Fruit fly (Drosophila melanogaster) whole organism, embryonic: Measurements from ENCODE around the gene Frmd5.

ENCODE experiments used
- Ada2b ChIP-seq: fragments of 200-800 bp; sonication (Bioruptor generic); IDR thresholded peaks from 2 replicates; pipeline ENCODE4 v1.3.6; 2022; ENCODE audit warnings: missing biosample characterization, missing genetic modification characterization
- BtbVII ChIP-seq: fragments of 200-800 bp; sonication (Bioruptor generic); optimal IDR thresholded peaks from 3 replicates; lab custom pipeline; 2017; ENCODE audit warnings: missing biosample characterization, mild to moderate bottlenecking, missing genetic modification characterization
- CG10274 ChIP-seq: fragments of 200-800 bp; sonication (Bioruptor generic); optimal IDR thresholded peaks from 3 replicates; lab custom pipeline; 2017; ENCODE audit warnings: missing biosample characterization, mild to moderate bottlenecking, missing genetic modification characterization
- CG10543 ChIP-seq: fragments of 200-800 bp; sonication (Bioruptor generic); optimal IDR thresholded peaks from 3 replicates; lab custom pipeline; 2017; ENCODE audit warnings: missing biosample characterization, mild to moderate bottlenecking, missing genetic modification characterization, moderate library complexity
- CG12236 ChIP-seq: fragments of 200-800 bp; sonication (Bioruptor generic); optimal IDR thresholded peaks from 2 replicates; lab custom pipeline; 2016; ENCODE audit warnings: missing biosample characterization, missing genetic modification characterization
- CG13123 ChIP-seq: fragments of 200-800 bp; sonication (Bioruptor generic); optimal IDR thresholded peaks from 2 replicates; lab custom pipeline; 2016; ENCODE audit warnings: missing biosample characterization, missing genetic modification characterization
- CG13296 ChIP-seq: fragments of 200-800 bp; sonication (Bioruptor generic); optimal IDR thresholded peaks from 3 replicates; lab custom pipeline; 2018; ENCODE audit warnings: missing biosample characterization, mild to moderate bottlenecking, missing genetic modification characterization
- CG13894 ChIP-seq: fragments of 200-800 bp; sonication (Bioruptor generic); optimal IDR thresholded peaks from 3 replicates; lab custom pipeline; 2018; ENCODE audit warnings: missing biosample characterization, mild to moderate bottlenecking, missing genetic modification characterization, moderate library complexity
- CG1529 ChIP-seq: fragments of 200-800 bp; sonication (Bioruptor generic); optimal IDR thresholded peaks from 3 replicates; lab custom pipeline; 2018; ENCODE audit warnings: missing biosample characterization, missing genetic modification characterization
- CG15601 ChIP-seq: fragments of 200-800 bp; sonication (Bioruptor generic); optimal IDR thresholded peaks from 3 replicates; lab custom pipeline; 2019; ENCODE audit warnings: missing biosample characterization, mild to moderate bottlenecking, missing genetic modification characterization, moderate library complexity
- CG17328 ChIP-seq: fragments of 200-800 bp; sonication (Bioruptor generic); IDR thresholded peaks from 2 replicates; pipeline ENCODE4 v1.3.6; 2022; ENCODE audit warnings: missing biosample characterization, missing genetic modification characterization
- CG17361 ChIP-seq: fragments of 200-800 bp; sonication (Bioruptor generic); IDR thresholded peaks from 3 replicates; pipeline ENCODE4 v1.3.6; 2022; ENCODE audit warnings: missing biosample characterization, missing genetic modification characterization
- CG18262 ChIP-seq: fragments of 200-800 bp; optimal IDR thresholded peaks from 3 replicates; lab custom pipeline; 2019; ENCODE audit warnings: missing biosample characterization, mild to moderate bottlenecking, missing genetic modification characterization, moderate library complexity
- CG2120 ChIP-seq: fragments of 200-800 bp; sonication (Bioruptor generic); optimal IDR thresholded peaks from 3 replicates; lab custom pipeline; 2016; ENCODE audit warnings: missing biosample characterization, missing genetic modification characterization
- CG31365 ChIP-seq: fragments of 200-800 bp; sonication (Bioruptor generic); optimal IDR thresholded peaks from 2 replicates; lab custom pipeline; 2018; ENCODE audit warnings: missing biosample characterization, mild to moderate bottlenecking, missing genetic modification characterization
- CG3163 ChIP-seq: fragments of 200-800 bp; sonication (Bioruptor generic); optimal IDR thresholded peaks from 3 replicates; lab custom pipeline; 2016; ENCODE audit warnings: missing biosample characterization, missing genetic modification characterization
- CG3995 ChIP-seq: fragments of 200-800 bp; sonication (Bioruptor generic); optimal IDR thresholded peaks from 3 replicates; lab custom pipeline; 2016; ENCODE audit warnings: missing biosample characterization, missing genetic modification characterization
- CG4360 ChIP-seq: fragments of 200-800 bp; sonication (Bioruptor generic); IDR thresholded peaks from 2 replicates; pipeline ENCODE4 v1.3.6; 2022; ENCODE audit warnings: missing biosample characterization, missing genetic modification characterization
- CG7987 ChIP-seq: fragments of 200-800 bp; sonication (Bioruptor generic); optimal IDR thresholded peaks from 2 replicates; lab custom pipeline; 2018; ENCODE audit warnings: missing biosample characterization, mild to moderate bottlenecking, missing genetic modification characterization, moderate library complexity
- CTCF ChIP-seq: fragments of 200-800 bp; sonication (Bioruptor generic); optimal IDR thresholded peaks from 2 replicates; lab custom pipeline; 2017; ENCODE audit warnings: missing biosample characterization, mild to moderate bottlenecking, missing genetic modification characterization, moderate library complexity
- CkIIα-i1 ChIP-seq: fragments of 200-800 bp; sonication (Bioruptor generic); IDR thresholded peaks from 2 replicates; pipeline ENCODE4 v1.3.6; 2022; ENCODE audit warnings: missing biosample characterization, missing genetic modification characterization
- CoRest ChIP-seq: fragments of 200-800 bp; sonication (Bioruptor generic); optimal IDR thresholded peaks from 3 replicates; lab custom pipeline; 2018; ENCODE audit warnings: missing biosample characterization, mild to moderate bottlenecking, missing genetic modification characterization, moderate library complexity
- Dbx ChIP-seq: fragments of 200-800 bp; sonication (Bioruptor generic); IDR thresholded peaks from 3 replicates; pipeline ENCODE4 v1.3.6; 2022; ENCODE audit warnings: missing biosample characterization, missing genetic modification characterization
- E2f1 ChIP-seq: fragments of 200-800 bp; sonication (Bioruptor generic); IDR thresholded peaks from 2 replicates; pipeline ENCODE4 v1.3.6; 2022; ENCODE audit warnings: missing biosample characterization, missing genetic modification characterization
- H15 ChIP-seq: fragments of 200-800 bp; sonication (Bioruptor generic); IDR thresholded peaks from 3 replicates; pipeline ENCODE4 v1.3.6; 2022; ENCODE audit warnings: missing biosample characterization, missing genetic modification characterization
- Hmr ChIP-seq: fragments of 200-800 bp; sonication (Bioruptor generic); optimal IDR thresholded peaks from 3 replicates; lab custom pipeline; 2017; ENCODE audit warnings: mild to moderate bottlenecking, missing biosample characterization, missing genetic modification reagents, missing genetic modification characterization
- Kr ChIP-seq: fragments of 200-800 bp; sonication (Bioruptor generic); optimal IDR thresholded peaks from 2 replicates; lab custom pipeline; 2017; ENCODE audit warnings: missing biosample characterization, mild to moderate bottlenecking, missing genetic modification characterization
- Med ChIP-seq: fragments of 200-800 bp; sonication (Bioruptor generic); peaks from one replicate; lab custom pipeline; 2016; ENCODE audit warnings: missing biosample characterization, missing genetic modification characterization, mild to moderate bottlenecking, inconsistent platforms, moderate library complexity
- Meics ChIP-seq: fragments of 200-800 bp; sonication (Bioruptor generic); optimal IDR thresholded peaks from 2 replicates; lab custom pipeline; 2017; ENCODE audit warnings: missing biosample characterization, mild to moderate bottlenecking, missing genetic modification characterization
- Nf-YC ChIP-seq: fragments of 200-800 bp; optimal IDR thresholded peaks from 3 replicates; lab custom pipeline; 2019; ENCODE audit warnings: missing biosample characterization, mild to moderate bottlenecking, missing genetic modification characterization, moderate library complexity
- Sry-δ ChIP-seq: fragments of 200-800 bp; sonication (Bioruptor generic); optimal IDR thresholded peaks from 2 replicates; lab custom pipeline; 2016; ENCODE audit warnings: missing biosample characterization, missing genetic modification characterization
- Taf1 ChIP-seq: fragments of 200-800 bp; sonication (Bioruptor generic); IDR thresholded peaks from 2 replicates; pipeline ENCODE4 v1.3.6; 2022; ENCODE audit warnings: missing biosample characterization, missing genetic modification characterization
- Xbp1 ChIP-seq: fragments of 200-800 bp; sonication (Bioruptor generic); optimal IDR thresholded peaks from 3 replicates; lab custom pipeline; 2016; ENCODE audit warnings: missing biosample characterization, mild to moderate bottlenecking, missing genetic modification characterization
- ab ChIP-seq: fragments of 200-800 bp; sonication (Bioruptor generic); optimal IDR thresholded peaks from 2 replicates; lab custom pipeline; 2016; ENCODE audit warnings: missing biosample characterization, missing genetic modification characterization
- bigmax ChIP-seq: fragments of 200-800 bp; sonication (Bioruptor generic); optimal IDR thresholded peaks from 2 replicates; lab custom pipeline; 2018; ENCODE audit warnings: missing biosample characterization, mild to moderate bottlenecking, missing genetic modification characterization
- cg ChIP-seq: fragments of 200-800 bp; sonication (Bioruptor generic); optimal IDR thresholded peaks from 3 replicates; lab custom pipeline; 2019; ENCODE audit warnings: missing biosample characterization, mild to moderate bottlenecking, missing genetic modification characterization, moderate library complexity
- chinmo ChIP-seq: fragments of 200-800 bp; sonication (Bioruptor generic); IDR thresholded peaks from 4 replicates; pipeline ENCODE4 v1.3.6; 2022; ENCODE audit warnings: missing biosample characterization, missing genetic modification characterization; ENCODE audit not compliant: partially characterized antibody
- chn ChIP-seq: fragments of 200-800 bp; sonication (Bioruptor generic); optimal IDR thresholded peaks from 2 replicates; lab custom pipeline; 2016; ENCODE audit warnings: missing biosample characterization, missing genetic modification characterization
- crc ChIP-seq: fragments of 200-800 bp; sonication (Bioruptor generic); optimal IDR thresholded peaks from 2 replicates; lab custom pipeline; 2016; ENCODE audit warnings: missing biosample characterization, missing genetic modification characterization
- crp ChIP-seq, 2 experiments: fragments of 200-800 bp; sonication (Bioruptor generic); optimal IDR thresholded peaks; 2 replicates in 1 of 2; 3 replicates in 1 of 2; lab custom pipeline; 2017; ENCODE audit warnings: missing biosample characterization in 2 of 2, missing genetic modification characterization in 2 of 2, mild to moderate bottlenecking in 1 of 2, moderate library complexity in 1 of 2
- dimm ChIP-seq: fragments of 200-800 bp; sonication (Bioruptor generic); IDR thresholded peaks from 2 replicates; pipeline ENCODE4 v1.3.6; 2022; ENCODE audit warnings: missing biosample characterization, missing genetic modification characterization
- hkb ChIP-seq, 2 experiments: fragments of 200-800 bp in 1 of 2; fragments of >200 bp in 1 of 2; sonication (Bioruptor generic) in 1 of 2; IDR thresholded peaks in 1 of 2; optimal IDR thresholded peaks in 1 of 2; 2 replicates each; pipeline versions ENCODE4 v1.3.6 to Lab custom; 2017 to 2022; ENCODE audit warnings: missing biosample characterization in 1 of 2, missing genetic modification characterization in 1 of 2
- maf-S ChIP-seq: fragments of 200-800 bp; sonication (Bioruptor generic); optimal IDR thresholded peaks from 2 replicates; lab custom pipeline; 2016; ENCODE audit warnings: missing biosample characterization, missing genetic modification characterization
- org-1 ChIP-seq: fragments of 200-800 bp; sonication (Bioruptor generic); optimal IDR thresholded peaks from 2 replicates; lab custom pipeline; 2017; ENCODE audit warnings: missing biosample characterization, missing genetic modification characterization
- scrt ChIP-seq: fragments of 200-800 bp; sonication (Bioruptor generic); optimal IDR thresholded peaks from 2 replicates; lab custom pipeline; 2018; ENCODE audit warnings: missing biosample characterization, mild to moderate bottlenecking, missing genetic modification characterization, moderate library complexity
- sob ChIP-seq: fragments of 200-800 bp; sonication (Bioruptor generic); IDR thresholded peaks from 2 replicates; pipeline ENCODE4 v1.3.6; 2022; ENCODE audit warnings: missing biosample characterization, missing genetic modification characterization
- sug ChIP-seq: fragments of 200-800 bp; optimal IDR thresholded peaks from 2 replicates; lab custom pipeline; 2019; ENCODE audit warnings: missing biosample characterization, mild to moderate bottlenecking, missing genetic modification characterization, moderate library complexity
- wek ChIP-seq: fragments of 200-800 bp; sonication (Bioruptor generic); optimal IDR thresholded peaks from 3 replicates; lab custom pipeline; 2018; ENCODE audit warnings: missing biosample characterization, mild to moderate bottlenecking, missing genetic modification characterization, moderate library complexity
- zen ChIP-seq: fragments of 200-800 bp; sonication (Bioruptor generic); optimal IDR thresholded peaks from 3 replicates; lab custom pipeline; 2018; ENCODE audit warnings: missing biosample characterization, mild to moderate bottlenecking, missing genetic modification characterization, moderate library complexity
- zf30C ChIP-seq: fragments of 200-800 bp; sonication (Bioruptor generic); optimal IDR thresholded peaks from 3 replicates; lab custom pipeline; 2018; ENCODE audit warnings: missing biosample characterization, mild to moderate bottlenecking, missing genetic modification characterization

Frmd5 gene

dm6 chr2L:10321036-10321583 is 23.1 kb upstream of the Frmd5 start (continued):
- no peak for TF ChIP-seq maf-S (GFP tag; lab: Kevin White, UChicago)
- TF ChIP-seq Xbp1 (GFP tag; lab: Kevin White, UChicago): no peak
- no peak for TF ChIP-seq CG2120 (GFP tag; lab: Kevin White, UChicago)
- no peak for TF ChIP-seq E2f1 (GFP tag; lab: Robert Waterston, UW)
- no peak for TF ChIP-seq CG4360 (GFP tag; lab: Robert Waterston, UW)
- no peak for TF ChIP-seq CG1529 (GFP tag; lab: Kevin White, UChicago)
- TF ChIP-seq CoRest (tag; lab: Kevin White, UChicago): no peak
- TF ChIP-seq sob (GFP tag; lab: Robert Waterston, UW): peak; percentile 33; the same call in 1 of the 2 replicates
- no peak for TF ChIP-seq crp (GFP tag; optimal IDR thresholded peaks at IDR 0.05; lab: Kevin White, UChicago)
- TF ChIP-seq CG12236 (GFP tag; lab: Kevin White, UChicago): no peak
- TF ChIP-seq wek (GFP tag; lab: Kevin White, UChicago): no peak
- TF ChIP-seq org-1 (GFP tag; lab: Kevin White, UChicago): no peak
- TF ChIP-seq Kr (GFP tag; lab: Kevin White, UChicago): no peak
- no peak for TF ChIP-seq dimm (GFP tag; lab: Robert Waterston, UW)
- no peak for TF ChIP-seq scrt

dm6 chr2L:10321612-10322011 is 22.6 kb upstream of the Frmd5 start:
- TF ChIP-seq CG3163: peak; percentile 15
- peak; percentile 84 for TF ChIP-seq CG13894 (tag; lab: Kevin White, UChicago)
- peak; percentile 38 for TF ChIP-seq sug (tag; lab: Kevin White, UChicago)
- peak; percentile 40 for TF ChIP-seq CG10543 (GFP tag; lab: Kevin White, UChicago)
- peak; percentile 17 for TF ChIP-seq CG31365 (tag; lab: Kevin White, UChicago)
- TF ChIP-seq CTCF: peak; percentile 30
- TF ChIP-seq H15 (GFP tag; lab: Robert Waterston, UW): no peak
- no peak for TF ChIP-seq CG13123 (GFP tag; lab: Kevin White, UChicago)
- TF ChIP-seq zf30C (GFP tag; lab: Kevin White, UChicago): no peak
- TF ChIP-seq Taf1: no peak
- TF ChIP-seq CG17361 (GFP tag; lab: Robert Waterston, UW): no peak
- peak; percentile 91 for TF ChIP-seq CG10274 (GFP tag; lab: Kevin White, UChicago)
- TF ChIP-seq Meics: peak; percentile 4
- no peak for TF ChIP-seq crc (GFP tag; lab: Kevin White, UChicago)
- peak; percentile 36 for TF ChIP-seq cg (GFP tag; lab: Kevin White, UChicago)
- TF ChIP-seq Ada2b (GFP tag; lab: Robert Waterston, UW): no peak
- TF ChIP-seq Sry-δ (GFP tag; lab: Kevin White, UChicago): no peak
- TF ChIP-seq CG17328 (GFP tag; lab: Robert Waterston, UW): no peak
- TF ChIP-seq bigmax (GFP tag; lab: Kevin White, UChicago): peak; percentile 25
- no peak for TF ChIP-seq CG15601 (tag; lab: Kevin White, UChicago)
- no peak for TF ChIP-seq ab (GFP tag; lab: Kevin White, UChicago)
- no peak for TF ChIP-seq chn (GFP tag; lab: Kevin White, UChicago)
- TF ChIP-seq hkb (optimal IDR thresholded peaks at IDR 0.05; lab: Kevin White, UChicago): no peak
- TF ChIP-seq hkb (GFP tag; IDR thresholded peaks at IDR 0.05; lab: Robert Waterston, UW): peak; percentile 30; the same call in 1 of the 2 replicates
- peak; percentile 89; the same call in 2 of the 4 replicates for TF ChIP-seq chinmo (GFP tag; lab: Robert Waterston, UW)
- no peak for TF ChIP-seq CG3995 (GFP tag; lab: Kevin White, UChicago)
- peak; percentile 5 for TF ChIP-seq Nf-YC
- peak; percentile 80 for TF ChIP-seq Med
- TF ChIP-seq BtbVII: peak; percentile 59
- peak; percentile 28; the same call in 1 of the 3 replicates for TF ChIP-seq Dbx
- no peak for TF ChIP-seq Kr (GFP tag; lab: Kevin White, UChicago)
- no peak for TF ChIP-seq CkIIα-i1 (GFP tag; lab: Robert Waterston, UW)
- no peak for TF ChIP-seq CG18262 (tag; lab: Kevin White, UChicago)
- TF ChIP-seq CG7987 (GFP tag; lab: Kevin White, UChicago): peak; percentile 10
- peak; percentile 38 for TF ChIP-seq Hmr (GFP tag; lab: Kevin White, UChicago)
- TF ChIP-seq CG13296 (GFP tag; lab: Kevin White, UChicago): peak; percentile 48
- no peak for TF ChIP-seq zen
